Worm (Caenorhabditis elegans) whole organism, dauer: ENCODE measurements around the gene twk-34.
"Not testable (repeated sequence)": the region's sequence is repeated elsewhere in the genome, so short reads cannot be mapped to it uniquely, and the experiment has no call there.

Source experiments
- unc-62 ChIP-seq: sonication (generic microtip); optimal IDR thresholded peaks from 2 replicates; lab custom pipeline; 2017; ENCODE audit warnings: missing biosample characterization, missing genetic modification reagents, missing genetic modification characterization

twk-34 gene

ce11 chrV:15704745-15705144, at the start of gene twk-34:
Gene twk-34 (plus strand): TSS chrV:15704960.
- no peak for TF ChIP-seq unc-62

ce11 chrV:15658262-15659060, 46.3 kb upstream of the twk-34 start:
- no peak for TF ChIP-seq unc-62

- no peak for TF ChIP-seq unc-62
Observed at ce11 chrV:15661003-15661402, 43.8 kb upstream of the twk-34 start.

ce11 chrV:15661580-15661979, 43.2 kb upstream of the twk-34 start:
- no peak for TF ChIP-seq unc-62

- TF ChIP-seq unc-62, result no peak
Observed at ce11 chrV:15664053-15664661, 40.6 kb upstream of the twk-34 start.

- TF ChIP-seq unc-62, result no peak
Observed at ce11 chrV:15666718-15667117, 38.0 kb upstream of the twk-34 start.

ce11 chrV:15668200-15668599, 36.6 kb upstream of the twk-34 start, which contains the start of gene F53E4.1:
Gene F53E4.1 (minus strand): TSS chrV:15668300.
- not testable (repeated sequence) for TF ChIP-seq unc-62

- TF ChIP-seq unc-62, result no peak
Observed at ce11 chrV:15668870-15669269, 35.9 kb upstream of the twk-34 start, which contains the start of gene K06B4.4. Gene K06B4.4 (plus strand): TSS chrV:15669170.

ce11 chrV:15670139-15670538, 34.6 kb upstream of the twk-34 start, which contains the start of gene K06B4.15:
Gene K06B4.15 (plus strand): TSS chrV:15670439.
- not testable (repeated sequence) for TF ChIP-seq unc-62

- no peak for TF ChIP-seq unc-62
Observed at ce11 chrV:15673707-15674106, 31.1 kb upstream of the twk-34 start, which contains the start of gene nhr-51. Gene nhr-51 (plus strand): TSS chrV:15674007.

ce11 chrV:15674899-15675298, 29.9 kb upstream of the twk-34 start:
- TF ChIP-seq unc-62, result no peak

ce11 chrV:15677222-15677621, 27.5 kb upstream of the twk-34 start, which contains the start of gene nhr-52:
Gene nhr-52 (plus strand): TSS chrV:15677522.
- no peak for TF ChIP-seq unc-62

- TF ChIP-seq unc-62, result no peak
Observed at ce11 chrV:15685599-15685998, 19.2 kb upstream of the twk-34 start, which contains the start of gene nhr-196. Gene nhr-196 (plus strand): TSS chrV:15685716.

ce11 chrV:15687660-15688059, 17.1 kb upstream of the twk-34 start, which contains the start of gene nhr-197:
Gene nhr-197 (plus strand): TSS chrV:15687960.
- TF ChIP-seq unc-62, result no peak

ce11 chrV:15689952-15690351, 14.8 kb upstream of the twk-34 start, which contains the start of gene nhr-268:
Gene nhr-268 (plus strand): TSS chrV:15690252.
- TF ChIP-seq unc-62, result no peak

ce11 chrV:15693682-15694081, 11.1 kb upstream of the twk-34 start, which contains the start of gene nhr-198:
Gene nhr-198 (plus strand): TSS chrV:15693994.
- no peak for TF ChIP-seq unc-62

- TF ChIP-seq unc-62, result no peak
Observed at ce11 chrV:15698099-15698498, 6.7 kb upstream of the twk-34 start, which contains the start of gene srx-29. Gene srx-29 (minus strand): TSS chrV:15698199.
